Fruit fly (Drosophila melanogaster) whole organism, embryonic: ENCODE data around the gene superdeath.
A peak's percentile ranks its signal among the peaks of the same experiment; 100 is the strongest.

Experiments
- Atf-2 ChIP-seq: fragments of 200-800 bp; sonication (Bioruptor generic); optimal IDR thresholded peaks from 2 replicates; lab custom pipeline; 2016; ENCODE audit warnings: missing biosample characterization, missing genetic modification characterization
- Atf3 ChIP-seq: fragments of 200-800 bp; sonication (Bioruptor generic); optimal IDR thresholded peaks from 3 replicates; lab custom pipeline; 2016; ENCODE audit warnings: missing biosample characterization, missing genetic modification characterization
- CG10274 ChIP-seq: fragments of 200-800 bp; sonication (Bioruptor generic); optimal IDR thresholded peaks from 3 replicates; lab custom pipeline; 2017; ENCODE audit warnings: missing biosample characterization, mild to moderate bottlenecking, missing genetic modification characterization
- CG10979 ChIP-seq: fragments of 200-800 bp; sonication (Bioruptor generic); optimal IDR thresholded peaks from 2 replicates; lab custom pipeline; 2018; ENCODE audit warnings: missing biosample characterization, mild to moderate bottlenecking, missing genetic modification characterization, moderate library complexity
- CG11695 ChIP-seq: fragments of 200-800 bp; sonication (Bioruptor generic); IDR thresholded peaks from 3 replicates; pipeline ENCODE4 v1.3.6; 2022; ENCODE audit warnings: missing biosample characterization, missing genetic modification characterization
- CG14050 ChIP-seq: fragments of 200-800 bp; sonication (Bioruptor generic); IDR thresholded peaks from 3 replicates; pipeline ENCODE4 v1.3.6; 2022; ENCODE audit warnings: missing biosample characterization, missing genetic modification characterization
- CG1602 ChIP-seq: fragments of 200-800 bp; sonication (Bioruptor generic); optimal IDR thresholded peaks from 3 replicates; lab custom pipeline; 2016; ENCODE audit warnings: missing biosample characterization, missing genetic modification characterization
- CG16863 ChIP-seq: fragments of 200-800 bp; sonication (Bioruptor generic); optimal IDR thresholded peaks from 3 replicates; lab custom pipeline; 2016; ENCODE audit warnings: missing biosample characterization, missing genetic modification characterization
- CG17186 ChIP-seq: fragments of 200-800 bp; sonication (Bioruptor generic); optimal IDR thresholded peaks from 3 replicates; lab custom pipeline; 2017; ENCODE audit warnings: missing biosample characterization, missing genetic modification reagents, missing genetic modification characterization
- CG17912 ChIP-seq: fragments of 200-800 bp; sonication (Bioruptor generic); optimal IDR thresholded peaks from 2 replicates; lab custom pipeline; 2018; ENCODE audit warnings: missing biosample characterization, mild to moderate bottlenecking, missing genetic modification characterization
- CG2116 ChIP-seq: fragments of 200-800 bp; sonication (Bioruptor generic); optimal IDR thresholded peaks from 3 replicates; lab custom pipeline; 2018; ENCODE audit warnings: missing biosample characterization, mild to moderate bottlenecking, missing genetic modification characterization
- CG2875 ChIP-seq: fragments of 200-800 bp; sonication (Bioruptor generic); optimal IDR thresholded peaks from 2 replicates; lab custom pipeline; 2017; ENCODE audit warnings: missing biosample characterization, mild to moderate bottlenecking, missing genetic modification characterization, missing genetic modification reagents
- CG3281 ChIP-seq: fragments of 200-800 bp; sonication (Bioruptor generic); optimal IDR thresholded peaks from 3 replicates; lab custom pipeline; 2017; ENCODE audit warnings: missing biosample characterization, mild to moderate bottlenecking, missing genetic modification characterization
- CG34422 ChIP-seq: fragments of 200-800 bp; sonication (Bioruptor generic); IDR thresholded peaks from 3 replicates; pipeline ENCODE4 v1.3.6; 2022; ENCODE audit warnings: missing biosample characterization, missing genetic modification characterization
- CG3838 ChIP-seq: fragments of 200-800 bp; sonication (Bioruptor generic); optimal IDR thresholded peaks from 3 replicates; lab custom pipeline; 2016; ENCODE audit warnings: missing biosample characterization, missing genetic modification characterization
- CG4617 ChIP-seq: fragments of 200-800 bp; sonication (Bioruptor generic); optimal IDR thresholded peaks from 3 replicates; lab custom pipeline; 2016; ENCODE audit warnings: missing biosample characterization, missing genetic modification characterization, borderline replicate concordance
- CG4820 ChIP-seq: fragments of 200-800 bp; sonication (Bioruptor generic); optimal IDR thresholded peaks from 3 replicates; lab custom pipeline; 2016; ENCODE audit warnings: missing biosample characterization, missing genetic modification characterization
- CG6689 ChIP-seq: fragments of 200-800 bp; sonication (Bioruptor generic); IDR thresholded peaks from 2 replicates; pipeline ENCODE4 v1.3.6; 2022; ENCODE audit warnings: missing biosample characterization, missing genetic modification characterization
- CG6813 ChIP-seq: fragments of 200-800 bp; sonication (Bioruptor generic); optimal IDR thresholded peaks from 2 replicates; lab custom pipeline; 2017; ENCODE audit warnings: missing biosample characterization, missing genetic modification characterization, mild to moderate bottlenecking, moderate library complexity, missing genetic modification reagents
- CG7987 ChIP-seq: fragments of 200-800 bp; sonication (Bioruptor generic); optimal IDR thresholded peaks from 2 replicates; lab custom pipeline; 2018; ENCODE audit warnings: missing biosample characterization, mild to moderate bottlenecking, missing genetic modification characterization, moderate library complexity
- CG9609 ChIP-seq: fragments of 200-800 bp; sonication (Bioruptor generic); optimal IDR thresholded peaks from 3 replicates; lab custom pipeline; 2016; ENCODE audit warnings: missing biosample characterization, missing genetic modification characterization
- Camta ChIP-seq: fragments of 200-800 bp; sonication (Bioruptor generic); optimal IDR thresholded peaks from 2 replicates; lab custom pipeline; 2016; ENCODE audit warnings: missing biosample characterization, missing genetic modification characterization
- Dbx ChIP-seq: fragments of 200-800 bp; sonication (Bioruptor generic); IDR thresholded peaks from 3 replicates; pipeline ENCODE4 v1.3.6; 2022; ENCODE audit warnings: missing biosample characterization, missing genetic modification characterization
- Dip2 ChIP-seq: fragments of 200-800 bp; sonication (Bioruptor generic); IDR thresholded peaks from 2 replicates; pipeline ENCODE4 v1.3.6; 2022; ENCODE audit warnings: missing biosample characterization, missing genetic modification characterization
- Elba2 ChIP-seq: fragments of 200-800 bp; sonication (Bioruptor generic); optimal IDR thresholded peaks from 3 replicates; lab custom pipeline; 2016; ENCODE audit warnings: missing biosample characterization, missing genetic modification characterization
- Fer1 ChIP-seq: fragments of 200-800 bp; sonication (Bioruptor generic); optimal IDR thresholded peaks from 2 replicates; lab custom pipeline; 2017; ENCODE audit warnings: missing biosample characterization, mild to moderate bottlenecking, missing genetic modification characterization
- Fer2 ChIP-seq: fragments of 200-800 bp; sonication (Bioruptor generic); optimal IDR thresholded peaks from 2 replicates; lab custom pipeline; 2018; ENCODE audit warnings: missing biosample characterization, mild to moderate bottlenecking, missing genetic modification characterization, moderate library complexity
- H15 ChIP-seq: fragments of 200-800 bp; sonication (Bioruptor generic); IDR thresholded peaks from 3 replicates; pipeline ENCODE4 v1.3.6; 2022; ENCODE audit warnings: missing biosample characterization, missing genetic modification characterization
- HLH3B ChIP-seq: fragments of 200-800 bp; sonication (Bioruptor generic); IDR thresholded peaks from 2 replicates; pipeline ENCODE4 v1.3.6; 2022; ENCODE audit warnings: missing biosample characterization, missing genetic modification characterization
- HLH54F ChIP-seq: fragments of 200-800 bp; sonication (Bioruptor generic); optimal IDR thresholded peaks from 3 replicates; lab custom pipeline; 2016; ENCODE audit warnings: missing biosample characterization, missing genetic modification characterization
- Hmr ChIP-seq: fragments of 200-800 bp; sonication (Bioruptor generic); optimal IDR thresholded peaks from 3 replicates; lab custom pipeline; 2017; ENCODE audit warnings: mild to moderate bottlenecking, missing biosample characterization, missing genetic modification reagents, missing genetic modification characterization
- Hmx ChIP-seq: fragments of 200-800 bp; sonication (Bioruptor generic); optimal IDR thresholded peaks from 2 replicates; lab custom pipeline; 2016; ENCODE audit warnings: missing biosample characterization, missing genetic modification characterization
- MESR4 ChIP-seq: fragments of 200-800 bp; sonication (Bioruptor generic); optimal IDR thresholded peaks from 2 replicates; lab custom pipeline; 2018; ENCODE audit warnings: missing biosample characterization, mild to moderate bottlenecking, missing genetic modification characterization, moderate library complexity
- Oli ChIP-seq: fragments of 200-800 bp; sonication (Bioruptor generic); optimal IDR thresholded peaks from 2 replicates; lab custom pipeline; 2018; ENCODE audit warnings: missing biosample characterization, mild to moderate bottlenecking, missing genetic modification characterization, moderate library complexity
- Taf1 ChIP-seq: fragments of 200-800 bp; sonication (Bioruptor generic); IDR thresholded peaks from 2 replicates; pipeline ENCODE4 v1.3.6; 2022; ENCODE audit warnings: missing biosample characterization, missing genetic modification characterization
- caup ChIP-seq: fragments of 200-800 bp; sonication (Bioruptor generic); optimal IDR thresholded peaks from 3 replicates; lab custom pipeline; 2017; ENCODE audit warnings: missing biosample characterization, mild to moderate bottlenecking, missing genetic modification characterization, moderate library complexity; ENCODE audit not compliant: severe bottlenecking
- chinmo ChIP-seq: fragments of 200-800 bp; sonication (Bioruptor generic); IDR thresholded peaks from 4 replicates; pipeline ENCODE4 v1.3.6; 2022; ENCODE audit warnings: missing biosample characterization, missing genetic modification characterization; ENCODE audit not compliant: partially characterized antibody
- chn ChIP-seq: fragments of 200-800 bp; sonication (Bioruptor generic); optimal IDR thresholded peaks from 2 replicates; lab custom pipeline; 2016; ENCODE audit warnings: missing biosample characterization, missing genetic modification characterization
- ci ChIP-seq: fragments of 200-800 bp; sonication (Bioruptor generic); IDR thresholded peaks from 3 replicates; pipeline ENCODE4 v1.3.6; 2022; ENCODE audit warnings: missing biosample characterization, missing genetic modification characterization
- crol ChIP-seq: fragments of 200-800 bp; sonication (Bioruptor generic); IDR thresholded peaks from 2 replicates; pipeline ENCODE4 v1.3.6; 2022; ENCODE audit warnings: missing biosample characterization, missing genetic modification characterization
- dati ChIP-seq: fragments of 200-800 bp; sonication (Bioruptor generic); IDR thresholded peaks from 2 replicates; pipeline ENCODE4 v1.3.6; 2022; ENCODE audit warnings: missing biosample characterization, missing genetic modification characterization
- ham ChIP-seq: fragments of 200-800 bp; sonication (Bioruptor generic); IDR thresholded peaks from 2 replicates; pipeline ENCODE4 v1.3.6; 2022; ENCODE audit warnings: missing biosample characterization, missing genetic modification characterization
- lmd ChIP-seq: fragments of 200-800 bp; sonication (Bioruptor generic); IDR thresholded peaks from 2 replicates; pipeline ENCODE4 v1.3.6; 2022; ENCODE audit warnings: missing biosample characterization, missing genetic modification characterization
- luna ChIP-seq: fragments of 200-800 bp; sonication (Bioruptor generic); optimal IDR thresholded peaks from 2 replicates; lab custom pipeline; 2016; ENCODE audit warnings: missing biosample characterization, missing genetic modification characterization
- odd ChIP-seq: fragments of 200-800 bp; sonication (Bioruptor generic); optimal IDR thresholded peaks from 2 replicates; lab custom pipeline; 2017; ENCODE audit warnings: missing biosample characterization, mild to moderate bottlenecking, missing genetic modification characterization
- org-1 ChIP-seq: fragments of 200-800 bp; sonication (Bioruptor generic); optimal IDR thresholded peaks from 2 replicates; lab custom pipeline; 2017; ENCODE audit warnings: missing biosample characterization, missing genetic modification characterization
- pfk ChIP-seq: fragments of 200-800 bp; sonication (Bioruptor generic); optimal IDR thresholded peaks from 2 replicates; lab custom pipeline; 2018; ENCODE audit warnings: missing biosample characterization, mild to moderate bottlenecking, missing genetic modification characterization, moderate library complexity
- pum ChIP-seq: fragments of 200-800 bp; sonication (Bioruptor generic); optimal IDR thresholded peaks from 2 replicates; lab custom pipeline; 2016; ENCODE audit warnings: missing biosample characterization, missing genetic modification characterization
- rib ChIP-seq: fragments of 200-800 bp; sonication (Bioruptor generic); IDR thresholded peaks from 2 replicates; pipeline ENCODE4 v1.3.6; 2022; ENCODE audit warnings: missing biosample characterization, missing genetic modification characterization
- schlank ChIP-seq: fragments of 200-800 bp; sonication (Bioruptor generic); optimal IDR thresholded peaks from 2 replicates; lab custom pipeline; 2018; ENCODE audit warnings: missing biosample characterization, mild to moderate bottlenecking, missing genetic modification characterization
- shn ChIP-seq: fragments of 200-800 bp; sonication (Bioruptor generic); optimal IDR thresholded peaks from 3 replicates; lab custom pipeline; 2016; ENCODE audit warnings: missing biosample characterization, missing genetic modification characterization
- vnd ChIP-seq: fragments of 200-800 bp; sonication (Bioruptor generic); IDR thresholded peaks from 3 replicates; pipeline ENCODE4 v1.3.6; 2022; ENCODE audit warnings: missing biosample characterization, missing genetic modification characterization; ENCODE audit not compliant: partially characterized antibody

The superdeath gene

DNA sequence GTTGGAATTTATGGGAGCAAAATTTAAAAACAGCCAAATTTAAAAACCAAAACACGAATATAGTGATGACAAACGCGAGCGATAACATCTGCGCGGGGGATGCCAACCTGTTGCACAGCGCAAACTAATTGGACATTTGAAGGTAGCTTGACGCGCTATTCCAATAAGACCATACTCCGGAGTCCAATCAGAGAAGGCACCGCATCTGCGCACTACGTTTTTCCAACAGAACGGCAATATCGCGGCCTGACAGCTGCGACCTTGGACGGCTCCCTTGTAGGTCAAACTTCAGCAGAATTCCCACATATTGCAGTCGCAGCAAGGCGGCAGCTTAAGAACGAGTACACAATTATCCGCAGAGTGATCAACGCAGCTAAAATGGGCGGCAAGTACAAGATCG is 9.6 kb downstream of the superdeath start, which contains the start of the genes CG11882 and Pglym78 (continued):
- TF ChIP-seq ci (peak; percentile 83), CG2116 (peak; percentile 74), pum (GFP tag; lab: Kevin White, UChicago) (peak; percentile 65), CG1602 (no peak), CG34422 (GFP tag; lab: Robert Waterston, UW) (peak; percentile 69; the same call in 1 of the 3 replicates), CG14050 (GFP tag; lab: Robert Waterston, UW) (no peak), caup (GFP tag; lab: Kevin White, UChicago) (peak; percentile 44), CG11695 (no peak; the same call in 2 of the 3 replicates), Hmr (peak; percentile 73), Dip2 (GFP tag; lab: Robert Waterston, UW) (no peak), CG3281 (GFP tag; lab: Kevin White, UChicago) (no peak), H15 (GFP tag; lab: Robert Waterston, UW) (no peak), chn (GFP tag; lab: Kevin White, UChicago) (peak; percentile 73), pfk (GFP tag; lab: Kevin White, UChicago) (no peak), Fer1 (GFP tag; lab: Kevin White, UChicago) (peak; percentile 52), chinmo (GFP tag; lab: Robert Waterston, UW) (peak; percentile 93), CG10979 (tag; lab: Kevin White, UChicago) (no peak), Fer2 (tag; lab: Kevin White, UChicago) (no peak), CG4617 (GFP tag; lab: Kevin White, UChicago) (peak; percentile 73), org-1 (GFP tag; lab: Kevin White, UChicago) (no peak), CG9609 (peak; percentile 55), Taf1 (no peak), dati (GFP tag; lab: Robert Waterston, UW) (no peak), ham (no peak), CG17912 (no peak), CG3838 (GFP tag; lab: Kevin White, UChicago) (no peak), CG17186 (GFP tag; lab: Kevin White, UChicago) (peak; percentile 92), crol (peak; percentile 52; the same call in 1 of the 2 replicates), vnd (GFP tag; lab: Robert Waterston, UW) (no peak), Dbx (GFP tag; lab: Robert Waterston, UW) (peak; percentile 66; the same call in 2 of the 3 replicates), CG6689 (GFP tag; lab: Robert Waterston, UW) (peak; percentile 22; the same call in 1 of the 2 replicates), luna (GFP tag; lab: Kevin White, UChicago) (no peak), schlank (no peak), rib (GFP tag; lab: Robert Waterston, UW) (peak; percentile 58), CG2875 (GFP tag; lab: Kevin White, UChicago) (no peak), Elba2 (GFP tag; lab: Kevin White, UChicago) (peak; percentile 81), Atf3 (GFP tag; lab: Kevin White, UChicago) (no peak), HLH54F (peak; percentile 44), MESR4 (peak; percentile 88), HLH3B (GFP tag; lab: Robert Waterston, UW) (no peak), odd (no peak), CG6813 (GFP tag; lab: Kevin White, UChicago) (no peak), Atf-2 (GFP tag; lab: Kevin White, UChicago) (no peak), CG7987 (GFP tag; lab: Kevin White, UChicago) (peak; percentile 75), shn (GFP tag; lab: Kevin White, UChicago) (peak; percentile 16), CG4820 (GFP tag; lab: Kevin White, UChicago) (no peak), Camta (GFP tag; lab: Kevin White, UChicago) (peak; percentile 43), CG10274 (GFP tag; lab: Kevin White, UChicago) (no peak), lmd (GFP tag; lab: Robert Waterston, UW) (no peak; the same call in 1 of the 2 replicates), Hmx (GFP tag; lab: Kevin White, UChicago) (no peak), CG16863 (GFP tag; lab: Kevin White, UChicago) (peak; percentile 25), Oli (tag; lab: Kevin White, UChicago) (no peak)
